Fruit fly (Drosophila melanogaster) whole organism, pupa: ENCODE data around the gene karr.
"Not testable (repeated sequence)": the region's sequence is repeated elsewhere in the genome, so short reads cannot be mapped to it uniquely, and the experiment has no call there.

Experiments
- CG10348 ChIP-seq: fragments of 200-800 bp; sonication (Bioruptor generic); IDR thresholded peaks from 2 replicates; pipeline ENCODE4 v1.3.6; 2022; ENCODE audit warnings: missing biosample characterization, missing genetic modification characterization
- CG12605 ChIP-seq: fragments of 200-800 bp; sonication (Bioruptor generic); IDR thresholded peaks from 2 replicates; pipeline ENCODE4 v1.3.6; 2022; ENCODE audit warnings: missing biosample characterization, missing genetic modification characterization
- CG13204 ChIP-seq: fragments of 200-800 bp; sonication (Bioruptor generic); optimal IDR thresholded peaks from 2 replicates; lab custom pipeline; 2018; ENCODE audit warnings: missing biosample characterization, mild to moderate bottlenecking, missing genetic modification characterization, moderate library complexity
- CG14655 ChIP-seq: fragments of 200-800 bp; sonication (Bioruptor generic); optimal IDR thresholded peaks from 3 replicates; lab custom pipeline; 2017; ENCODE audit warnings: mild to moderate bottlenecking, missing biosample characterization, missing genetic modification reagents, missing genetic modification characterization
- CG15710 ChIP-seq: fragments of 200-800 bp; sonication (Bioruptor generic); optimal IDR thresholded peaks from 2 replicates; lab custom pipeline; 2018; ENCODE audit warnings: missing biosample characterization, mild to moderate bottlenecking, missing genetic modification characterization, moderate library complexity
- CG17806 ChIP-seq: fragments of 200-800 bp; sonication (Bioruptor generic); optimal IDR thresholded peaks from 2 replicates; lab custom pipeline; 2018; ENCODE audit warnings: missing biosample characterization, mild to moderate bottlenecking, missing genetic modification characterization, moderate library complexity
- CG32121 ChIP-seq: fragments of 200-800 bp; sonication (Bioruptor generic); IDR thresholded peaks from 2 replicates; pipeline ENCODE4 v1.3.6; 2022; ENCODE audit warnings: missing biosample characterization, missing genetic modification characterization
- CG34367 ChIP-seq: fragments of 200-800 bp; sonication (Bioruptor generic); optimal IDR thresholded peaks from 2 replicates; lab custom pipeline; 2018; ENCODE audit warnings: missing biosample characterization, mild to moderate bottlenecking, missing genetic modification characterization
- CG4496 ChIP-seq: fragments of 200-800 bp; sonication (Bioruptor generic); IDR thresholded peaks from 3 replicates; pipeline ENCODE4 v1.3.6; 2022; ENCODE audit warnings: missing biosample characterization, missing genetic modification characterization
- CG8159 ChIP-seq: fragments of 200-800 bp; sonication (Bioruptor generic); optimal IDR thresholded peaks from 3 replicates; lab custom pipeline; 2018; ENCODE audit warnings: missing biosample characterization, mild to moderate bottlenecking, missing genetic modification characterization, moderate library complexity
- CG8301 ChIP-seq: fragments of 200-800 bp; sonication (Bioruptor generic); optimal IDR thresholded peaks from 2 replicates; lab custom pipeline; 2018; ENCODE audit warnings: missing biosample characterization, mild to moderate bottlenecking, missing genetic modification characterization
- CG9948 ChIP-seq: fragments of 200-800 bp; sonication (Bioruptor generic); optimal IDR thresholded peaks from 2 replicates; lab custom pipeline; 2018; ENCODE audit warnings: missing biosample characterization, mild to moderate bottlenecking, missing genetic modification characterization, moderate library complexity
- D1 ChIP-seq: fragments of 200-800 bp; sonication (Bioruptor generic); optimal IDR thresholded peaks from 2 replicates; lab custom pipeline; 2018; ENCODE audit warnings: missing biosample characterization, mild to moderate bottlenecking, missing genetic modification characterization, moderate library complexity
- EcR ChIP-seq: fragments of 200-800 bp; sonication (Bioruptor generic); optimal IDR thresholded peaks from 3 replicates; lab custom pipeline; 2019; ENCODE audit warnings: missing biosample characterization, missing genetic modification characterization, mild to moderate bottlenecking, moderate library complexity, missing genetic modification reagents
- Ets98B ChIP-seq: fragments of 200-800 bp; sonication (Bioruptor generic); IDR thresholded peaks from 2 replicates; pipeline ENCODE4 v1.3.6; 2022; ENCODE audit warnings: missing biosample characterization, missing genetic modification characterization
- Pif1A ChIP-seq: fragments of 200-800 bp; sonication (Bioruptor generic); optimal IDR thresholded peaks from 3 replicates; lab custom pipeline; 2016; ENCODE audit warnings: missing biosample characterization, missing genetic modification characterization
- Pif1B ChIP-seq: fragments of 200-800 bp; sonication (Bioruptor generic); optimal IDR thresholded peaks from 3 replicates; lab custom pipeline; 2016; ENCODE audit warnings: missing biosample characterization, missing genetic modification characterization
- Snoo ChIP-seq: fragments of 200-800 bp; sonication (Bioruptor generic); optimal IDR thresholded peaks from 3 replicates; lab custom pipeline; 2017; ENCODE audit warnings: missing biosample characterization, mild to moderate bottlenecking, missing genetic modification characterization, inconsistent platforms
- fd96Ca ChIP-seq: fragments of 200-800 bp; sonication (Bioruptor generic); IDR thresholded peaks from 3 replicates; pipeline ENCODE4 v1.3.6; 2022; ENCODE audit warnings: missing biosample characterization, missing genetic modification characterization
- gl ChIP-seq: fragments of 200-800 bp; sonication (Bioruptor generic); optimal IDR thresholded peaks from 2 replicates; lab custom pipeline; 2018; ENCODE audit warnings: missing biosample characterization, mild to moderate bottlenecking, missing genetic modification characterization
- rn ChIP-seq: fragments of 200-800 bp; sonication (Bioruptor generic); IDR thresholded peaks from 2 replicates; pipeline ENCODE4 v1.3.6; 2022; ENCODE audit warnings: missing biosample characterization, missing genetic modification characterization

The karr gene

dm6 chrX:20143088-20143487 lies 32.7 kb upstream of the karr start, which contains the start of gene Or19a:
Gene Or19a (minus strand): TSS chrX:20143188.
- not testable (repeated sequence) for TF ChIP-seq Ets98B (GFP tag; lab: Robert Waterston, UW); CG8159 (tag; lab: Kevin White, UChicago); CG17806 (tag; lab: Kevin White, UChicago)

DNA sequence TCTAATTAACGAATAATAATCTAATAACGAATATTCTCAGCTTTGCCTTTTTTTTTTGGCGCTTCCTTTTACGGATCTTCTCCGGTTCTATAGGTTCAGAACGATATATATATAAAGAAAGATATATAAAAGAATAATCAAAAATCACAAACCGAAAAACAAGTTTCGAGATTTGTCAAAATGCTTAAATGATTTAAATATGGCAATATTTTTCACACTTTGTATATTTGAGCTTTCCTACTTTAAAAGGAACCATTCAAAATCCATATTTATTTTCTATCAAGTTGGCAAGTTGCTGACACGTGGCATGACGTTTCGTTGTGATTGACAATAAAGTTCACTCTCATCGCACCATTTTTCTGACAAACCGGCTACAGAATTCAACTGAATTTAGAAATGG lies 30.3 kb upstream of the karr start, which contains the start of gene CG34332:
CG34332 (plus strand) TSS at position 301 of the 400 bp plus-strand sequence.
- TF ChIP-seq CG10348 (GFP tag; lab: Robert Waterston, UW) (no peak), CG13204 (GFP tag; lab: Kevin White, UChicago) (no peak), fd96Ca (GFP tag; lab: Robert Waterston, UW) (no peak), Pif1A (no peak), CG15710 (tag; lab: Kevin White, UChicago) (no peak), D1 (no peak), CG12605 (GFP tag; lab: Robert Waterston, UW) (no peak), Snoo (no peak), CG4496 (no peak), CG8301 (tag; lab: Kevin White, UChicago) (no peak), CG17806 (tag; lab: Kevin White, UChicago) (no peak), EcR (GFP tag; lab: Kevin White, UChicago) (no peak)
- TF ChIP-seq, all 21 proteins: peak for 0

DNA sequence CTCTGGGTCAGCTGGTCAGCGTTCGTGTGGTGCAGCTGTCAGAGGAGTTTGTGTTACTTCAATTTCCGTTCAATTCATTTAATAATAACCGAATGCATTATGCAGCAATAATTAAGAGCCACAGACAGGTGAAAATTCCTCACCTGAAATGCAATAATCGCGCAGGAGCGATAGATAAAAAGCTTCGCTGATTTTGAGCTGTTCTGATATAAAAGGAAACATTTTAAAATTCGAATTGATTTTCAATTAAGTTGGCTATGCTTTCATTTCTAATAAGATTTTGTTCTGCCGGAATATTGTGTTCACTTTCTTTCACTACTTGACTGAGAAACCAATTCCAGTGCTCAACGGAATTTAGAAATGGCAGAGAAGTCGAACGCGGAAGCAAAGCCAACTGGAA lies 29.1 kb upstream of the karr start, which contains the start of gene CG42583:
CG42583 (plus strand) TSS at position 301 of the 400 bp plus-strand sequence.
- TF ChIP-seq fd96Ca (GFP tag; lab: Robert Waterston, UW) = no peak

DNA sequence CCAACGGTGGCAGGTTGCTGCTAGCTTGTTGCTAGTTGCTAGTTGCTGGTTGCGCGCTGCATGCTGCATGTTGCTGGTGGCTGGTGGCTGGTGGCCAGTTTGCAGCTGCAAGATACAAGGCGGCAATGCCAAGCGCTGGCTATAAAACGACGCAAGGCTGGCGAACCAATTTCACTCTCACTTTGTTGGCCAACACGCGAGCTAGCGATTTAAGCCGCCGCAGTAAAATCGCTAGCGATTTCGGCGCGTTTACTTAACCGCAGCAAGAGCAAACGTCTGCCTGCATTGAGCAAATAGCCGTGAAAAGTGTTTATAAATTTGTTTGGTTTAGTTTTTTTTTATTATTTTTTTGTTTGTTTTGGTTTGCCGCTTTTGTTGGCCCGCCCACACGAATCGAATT lies 23.1 kb upstream of the karr start, which contains the start of gene CG15322:
CG15322 (plus strand) TSS at position 148 of the 400 bp plus-strand sequence.
- no peak for TF ChIP-seq CG8159 (tag; lab: Kevin White, UChicago)
- TF ChIP-seq CG14655 (GFP tag; lab: Kevin White, UChicago) = no peak
- TF ChIP-seq CG8301 (tag; lab: Kevin White, UChicago) = no peak
- no peak for TF ChIP-seq fd96Ca (GFP tag; lab: Robert Waterston, UW)
- TF ChIP-seq Pif1A = no peak
- TF ChIP-seq gl = no peak
- TF ChIP-seq CG10348 (GFP tag; lab: Robert Waterston, UW) = no peak
- no peak for TF ChIP-seq CG17806 (tag; lab: Kevin White, UChicago)
- TF ChIP-seq CG4496 = no peak
- TF ChIP-seq Pif1B (GFP tag; lab: Kevin White, UChicago) = no peak
- no peak for TF ChIP-seq Snoo
- TF ChIP-seq CG15710 (tag; lab: Kevin White, UChicago) = no peak
- no peak for TF ChIP-seq CG32121
- TF ChIP-seq rn (GFP tag; lab: Robert Waterston, UW) = no peak
- no peak for TF ChIP-seq Ets98B (GFP tag; lab: Robert Waterston, UW)
- TF ChIP-seq CG34367 (tag; lab: Kevin White, UChicago) = no peak
- TF ChIP-seq EcR (GFP tag; lab: Kevin White, UChicago) = no peak
- no peak for TF ChIP-seq CG12605 (GFP tag; lab: Robert Waterston, UW)

- peak; percentile 70 for TF ChIP-seq CG4496
- TF ChIP-seq CG32121 = peak; percentile 66
- TF ChIP-seq D1 = no peak
- TF ChIP-seq CG8159 (tag; lab: Kevin White, UChicago) = no peak
- TF ChIP-seq CG14655 (GFP tag; lab: Kevin White, UChicago) = peak; percentile 75
- TF ChIP-seq CG34367 (tag; lab: Kevin White, UChicago) = no peak
- 0 out of 2 replicates have a peak, but pooled peaks have one; percentile 18 for TF ChIP-seq CG12605 (GFP tag; lab: Robert Waterston, UW)
- peak; percentile 42 for TF ChIP-seq Pif1A
- peak; percentile 4 for TF ChIP-seq Pif1B (GFP tag; lab: Kevin White, UChicago)
- TF ChIP-seq CG17806 (tag; lab: Kevin White, UChicago) = no peak
- no peak for TF ChIP-seq CG15710 (tag; lab: Kevin White, UChicago)
- no peak for TF ChIP-seq CG13204 (GFP tag; lab: Kevin White, UChicago)
- TF ChIP-seq EcR (GFP tag; lab: Kevin White, UChicago) = no peak
- no peak for TF ChIP-seq CG10348 (GFP tag; lab: Robert Waterston, UW)
- TF ChIP-seq Ets98B (GFP tag; lab: Robert Waterston, UW) = peak; percentile 45; the same call in 1 of the 2 replicates
- no peak for TF ChIP-seq rn (GFP tag; lab: Robert Waterston, UW)
- peak; percentile 66 for TF ChIP-seq CG8301 (tag; lab: Kevin White, UChicago)
- no peak for TF ChIP-seq gl
- TF ChIP-seq CG9948 (tag; lab: Kevin White, UChicago) = peak; percentile 14
- peak; percentile 37; the same call in 1 of the 3 replicates for TF ChIP-seq fd96Ca (GFP tag; lab: Robert Waterston, UW)
- no peak for TF ChIP-seq Snoo
Measured at dm6 chrX:20130486-20130885, 20.1 kb upstream of the karr start.

DNA sequence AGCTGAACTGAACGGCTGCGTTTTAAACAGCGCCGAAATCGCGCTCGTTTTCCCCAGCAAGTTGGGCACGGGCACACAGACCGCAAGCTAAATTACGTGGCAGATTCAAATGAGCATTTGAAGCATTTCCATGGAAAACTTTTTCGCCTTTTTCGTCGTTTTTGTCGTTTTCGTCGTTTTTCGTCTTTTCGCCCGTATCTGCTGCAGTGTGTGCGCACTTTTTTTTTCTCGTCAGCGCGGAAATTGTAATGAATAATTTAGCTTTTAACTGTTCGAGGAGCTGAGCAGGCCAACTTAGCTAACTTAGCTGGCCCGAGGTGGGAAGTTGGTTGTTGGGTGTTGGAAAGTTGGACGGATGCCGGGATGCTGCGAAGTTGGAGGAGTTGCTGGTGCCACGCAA lies 19.2 kb upstream of the karr start:
- TF ChIP-seq CG10348 (GFP tag; lab: Robert Waterston, UW) = no peak
- no peak for TF ChIP-seq Pif1B (GFP tag; lab: Kevin White, UChicago)
- TF ChIP-seq fd96Ca (GFP tag; lab: Robert Waterston, UW) = no peak
- no peak for TF ChIP-seq CG8301 (tag; lab: Kevin White, UChicago)
- peak; percentile 58; the same call in 2 of the 3 replicates for TF ChIP-seq CG4496
- no peak for TF ChIP-seq CG15710 (tag; lab: Kevin White, UChicago)
- no peak for TF ChIP-seq CG34367 (tag; lab: Kevin White, UChicago)
- TF ChIP-seq Pif1A = no peak
- peak; percentile 62; the same call in 1 of the 2 replicates for TF ChIP-seq Ets98B (GFP tag; lab: Robert Waterston, UW)
- TF ChIP-seq EcR (GFP tag; lab: Kevin White, UChicago) = no peak
- TF ChIP-seq CG13204 (GFP tag; lab: Kevin White, UChicago) = no peak
- TF ChIP-seq gl = no peak
- no peak for TF ChIP-seq CG17806 (tag; lab: Kevin White, UChicago)
- TF ChIP-seq Snoo = no peak
- TF ChIP-seq CG12605 (GFP tag; lab: Robert Waterston, UW) = 0 out of 2 replicates have a peak, but pooled peaks have one; percentile 25
- TF ChIP-seq CG8159 (tag; lab: Kevin White, UChicago) = no peak
- TF ChIP-seq D1 = no peak
- TF ChIP-seq CG32121 = no peak
- no peak for TF ChIP-seq CG9948 (tag; lab: Kevin White, UChicago)
- no peak for TF ChIP-seq CG14655 (GFP tag; lab: Kevin White, UChicago)
- TF ChIP-seq rn (GFP tag; lab: Robert Waterston, UW) = no peak
